Fruit fly (Drosophila melanogaster): ENCODE data around the gene CG5937.

DNA sequence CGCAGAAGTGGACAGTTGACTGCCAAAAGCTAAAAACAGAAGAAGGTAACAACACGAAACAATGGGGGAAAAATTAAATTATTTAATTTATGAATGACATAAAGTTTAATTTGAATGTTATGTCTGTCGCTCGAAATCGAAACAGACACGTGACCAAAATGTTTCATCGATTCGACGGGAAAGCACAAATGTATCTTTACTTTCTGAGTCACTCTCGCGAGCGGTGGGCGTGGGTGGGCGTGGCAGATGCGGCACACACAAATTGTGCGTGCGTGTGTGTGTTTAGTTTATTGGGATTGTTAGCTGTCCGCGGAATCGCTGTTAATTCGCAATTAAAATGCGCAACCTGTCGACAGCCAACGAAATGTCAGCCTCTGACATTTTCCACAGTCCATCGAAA, 32.3 kb upstream of the CG5937 start:
- no peak for TF ChIP-seq psq (optimal IDR thresholded peaks at IDR 0.05)
- no peak for TF ChIP-seq Myc (optimal IDR thresholded peaks at IDR 0.05)
- TF ChIP-seq Sin3A (optimal IDR thresholded peaks at IDR 0.05), result no peak
- TF ChIP-seq insv (optimal IDR thresholded peaks at IDR 0.05), result no peak

All from Kc167 (cell line).